Worm (Caenorhabditis elegans): Measurements from ENCODE around the gene ZC15.3.

ZC15.3 gene

DNA sequence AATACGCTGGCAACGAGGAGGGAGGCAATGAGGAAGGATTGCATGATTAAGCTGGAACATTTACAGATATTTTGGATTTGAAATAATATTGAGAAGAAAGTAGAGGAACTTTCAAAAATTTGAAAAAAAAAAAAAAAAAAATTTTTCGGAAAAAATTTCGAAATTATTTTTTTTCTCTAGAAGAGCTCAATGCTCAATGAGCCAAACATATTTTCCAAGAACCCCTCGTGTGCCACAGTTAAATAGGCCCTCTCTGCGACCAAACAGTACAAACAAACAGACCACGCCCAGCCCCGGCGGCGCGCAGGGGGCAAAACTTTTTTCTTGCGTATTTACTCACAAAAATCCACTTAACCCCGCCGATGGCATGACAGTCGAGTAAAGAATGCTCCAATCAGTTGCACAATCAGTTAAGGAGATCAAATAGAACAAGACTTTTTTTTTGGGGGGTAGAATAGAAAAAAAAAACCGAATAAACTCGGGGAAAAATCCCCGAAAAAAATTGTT lies 23.5 kb upstream of the ZC15.3 start, which contains the start of gene pqn-94:
pqn-94 (minus strand) TSS at position 51 of the 507 bp plus-strand sequence.
- TF ChIP-seq nhr-28 (tag; optimal IDR thresholded peaks at IDR 0.05): no peak
- no peak for TF ChIP-seq sem-2 (GFP tag; optimal IDR thresholded peaks at IDR 0.05)
- TF ChIP-seq tbx-8 (GFP tag; optimal IDR thresholded peaks at IDR 0.05): no peak
- no peak for TF ChIP-seq nhr-2 (tag; optimal IDR thresholded peaks at IDR 0.05)
- no peak for TF ChIP-seq unc-39 (tag; optimal IDR thresholded peaks at IDR 0.05)
- no peak for TF ChIP-seq drap-1 (GFP tag; optimal IDR thresholded peaks at IDR 0.05)
- TF ChIP-seq ceh-43 (GFP tag; optimal IDR thresholded peaks at IDR 0.05): no peak
- TF ChIP-seq elt-3 (tag; optimal IDR thresholded peaks at IDR 0.05): no peak
- TF ChIP-seq mep-1 (tag; optimal IDR thresholded peaks at IDR 0.05): no peak
- TF ChIP-seq nhr-76 (tag; optimal IDR thresholded peaks at IDR 0.05): no peak
- TF ChIP-seq cnd-1 (tag; optimal IDR thresholded peaks at IDR 0.05): no peak

ce11 chrV:20282827-20283226 lies 20.6 kb upstream of the ZC15.3 start:
- no peak for TF ChIP-seq zip-8 (tag; optimal IDR thresholded peaks at IDR 0.05)
- TF ChIP-seq blmp-1 (tag; optimal IDR thresholded peaks at IDR 0.05): no peak
- no peak for TF ChIP-seq lin-32 (GFP tag; optimal IDR thresholded peaks at IDR 0.05)
- TF ChIP-seq nhr-237 (tag; optimal IDR thresholded peaks at IDR 0.05): no peak
- no peak for TF ChIP-seq ceh-39 (tag; optimal IDR thresholded peaks at IDR 0.05)
- TF ChIP-seq drap-1 (GFP tag; optimal IDR thresholded peaks at IDR 0.05): no peak
- no peak for TF ChIP-seq mep-1 (tag; optimal IDR thresholded peaks at IDR 0.05)
- no peak for TF ChIP-seq hlh-1 (tag; optimal IDR thresholded peaks at IDR 0.05)
- TF ChIP-seq mls-2 (tag; optimal IDR thresholded peaks at IDR 0.05): no peak
- no peak for TF ChIP-seq M03D4.4 (tag; optimal IDR thresholded peaks at IDR 0.05)

- TF ChIP-seq ztf-11 (tag; optimal IDR thresholded peaks at IDR 0.05): no peak
- TF ChIP-seq mep-1 (tag; optimal IDR thresholded peaks at IDR 0.05): no peak
- no peak for TF ChIP-seq lin-13 (tag; optimal IDR thresholded peaks at IDR 0.05)
- no peak for TF ChIP-seq M03D4.4 (tag; optimal IDR thresholded peaks at IDR 0.05)
- TF ChIP-seq nhr-237 (tag; optimal IDR thresholded peaks at IDR 0.05): no peak
- TF ChIP-seq pha-4 (tag; optimal IDR thresholded peaks at IDR 0.05): no peak
- no peak for TF ChIP-seq bed-3 (GFP tag; optimal IDR thresholded peaks at IDR 0.05)
- no peak for TF ChIP-seq ceh-43 (GFP tag; optimal IDR thresholded peaks at IDR 0.05)
- no peak for TF ChIP-seq sptf-1 (tag; optimal IDR thresholded peaks at IDR 0.05)
Observed at ce11 chrV:20289317-20289716, 14.1 kb upstream of the ZC15.3 start, which contains the start of gene mlt-4. Gene mlt-4, minus strand, starts transcription at chrV:20289417.

ce11 chrV:20294388-20294787 lies 9.0 kb upstream of the ZC15.3 start, which contains the start of gene clec-261:
Gene clec-261, minus strand, starts transcription at chrV:20294488.
- TF ChIP-seq M03D4.4 (tag; optimal IDR thresholded peaks at IDR 0.05) (no peak), zip-8 (tag; optimal IDR thresholded peaks at IDR 0.05) (no peak), nhr-237 (tag; optimal IDR thresholded peaks at IDR 0.05) (no peak)

DNA sequence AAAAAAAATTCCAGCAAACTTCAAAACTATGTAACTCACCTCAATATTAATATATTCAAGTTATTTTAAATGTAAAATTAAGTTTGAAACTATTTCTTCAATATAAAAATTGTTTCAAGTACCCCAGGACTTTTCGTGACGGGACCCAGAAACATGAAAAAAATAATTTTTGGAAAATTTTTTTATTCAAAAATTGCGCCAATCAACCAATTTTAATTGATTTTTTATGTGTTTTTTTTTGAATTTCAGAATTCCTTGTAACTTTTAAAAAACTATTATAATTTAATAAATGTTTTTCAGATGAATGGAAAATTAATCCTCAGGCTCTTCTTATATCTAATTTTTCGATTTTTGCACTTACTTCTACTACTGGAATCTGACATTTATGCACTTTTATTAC lies 5.7 kb upstream of the ZC15.3 start, which contains the start of gene ZC15.5:
ZC15.5 (plus strand) TSS at position 301 of the 400 bp plus-strand sequence.
- no peak for TF ChIP-seq ham-2 (GFP tag; optimal IDR thresholded peaks at IDR 0.05)
- no peak for TF ChIP-seq bed-3 (GFP tag; optimal IDR thresholded peaks at IDR 0.05)
- no peak for TF ChIP-seq ceh-39 (tag; optimal IDR thresholded peaks at IDR 0.05)
- no peak for TF ChIP-seq unc-62 (GFP tag; optimal IDR thresholded peaks at IDR 0.05)
- no peak for TF ChIP-seq lsy-2 (tag; optimal IDR thresholded peaks at IDR 0.05)
- TF ChIP-seq nhr-2 (tag; optimal IDR thresholded peaks at IDR 0.05): no peak
- TF ChIP-seq flh-1 (GFP tag; optimal IDR thresholded peaks at IDR 0.05): no peak
- TF ChIP-seq mep-1 (tag; optimal IDR thresholded peaks at IDR 0.05): no peak
- no peak for TF ChIP-seq nhr-76 (tag; optimal IDR thresholded peaks at IDR 0.05)
- TF ChIP-seq drap-1 (GFP tag; optimal IDR thresholded peaks at IDR 0.05): no peak
- no peak for TF ChIP-seq unc-39 (tag; optimal IDR thresholded peaks at IDR 0.05)
- TF ChIP-seq nhr-237 (tag; optimal IDR thresholded peaks at IDR 0.05): no peak
- no peak for TF ChIP-seq lin-32 (GFP tag; optimal IDR thresholded peaks at IDR 0.05)
- no peak for TF ChIP-seq elt-1 (tag; optimal IDR thresholded peaks at IDR 0.05; ENCODE audit: borderline replicate concordance, insufficient read depth)
- no peak for TF ChIP-seq nhr-12 (tag; optimal IDR thresholded peaks at IDR 0.05)
- no peak for TF ChIP-seq snpc-4 (tag; optimal IDR thresholded peaks at IDR 0.05)
